Fruit fly (Drosophila melanogaster) whole organism, embryonic: ENCODE data around the gene CG34242.

Experiments
- ATbp ChIP-seq: fragments of 200-800 bp; sonication (Bioruptor generic); optimal IDR thresholded peaks from 2 replicates; lab custom pipeline; 2017; ENCODE audit warnings: missing biosample characterization, mild to moderate bottlenecking, missing genetic modification characterization, missing genetic modification reagents
- Antp ChIP-seq: fragments of 200-800 bp; sonication (Bioruptor generic); optimal IDR thresholded peaks from 3 replicates; lab custom pipeline; 2016; ENCODE audit warnings: missing biosample characterization, missing genetic modification characterization
- Awh ChIP-seq: fragments of 200-800 bp; sonication (Bioruptor generic); IDR thresholded peaks from 2 replicates; pipeline ENCODE4, ENCODE4 v1.3.6; 2022; ENCODE audit warnings: missing biosample characterization, missing genetic modification characterization
- Blimp-1 ChIP-seq: fragments of 200-800 bp; sonication (Bioruptor generic); optimal IDR thresholded peaks from 3 replicates; lab custom pipeline; 2018; ENCODE audit warnings: missing biosample characterization, missing genetic modification characterization, mild to moderate bottlenecking, moderate library complexity, missing genetic modification reagents
- CG11093 ChIP-seq: fragments of 200-800 bp; sonication (Bioruptor generic); IDR thresholded peaks from 3 replicates; pipeline ENCODE4 v1.3.6; 2022; ENCODE audit warnings: missing biosample characterization, missing genetic modification characterization
- CG11398 ChIP-seq: fragments of 200-800 bp; sonication (Bioruptor generic); optimal IDR thresholded peaks from 2 replicates; lab custom pipeline; 2016; ENCODE audit warnings: missing biosample characterization, missing genetic modification characterization
- CG12659 ChIP-seq: fragments of 200-800 bp; sonication (Bioruptor generic); optimal IDR thresholded peaks from 3 replicates; lab custom pipeline; 2017; ENCODE audit warnings: mild to moderate bottlenecking, missing biosample characterization, missing genetic modification reagents, missing genetic modification characterization
- CG13287 ChIP-seq: fragments of 200-800 bp; sonication (Bioruptor generic); IDR thresholded peaks from 2 replicates; pipeline ENCODE4 v1.3.6; 2022; ENCODE audit warnings: missing biosample characterization, missing genetic modification characterization; ENCODE audit not compliant: partially characterized antibody
- CG1602 ChIP-seq: fragments of 200-800 bp; sonication (Bioruptor generic); optimal IDR thresholded peaks from 3 replicates; lab custom pipeline; 2016; ENCODE audit warnings: missing biosample characterization, missing genetic modification characterization
- CG17802 ChIP-seq: fragments of 200-800 bp; sonication (Bioruptor generic); optimal IDR thresholded peaks from 2 replicates; lab custom pipeline; 2018; ENCODE audit warnings: missing biosample characterization, mild to moderate bottlenecking, missing genetic modification characterization, moderate library complexity
- CG17912 ChIP-seq: fragments of 200-800 bp; sonication (Bioruptor generic); optimal IDR thresholded peaks from 2 replicates; lab custom pipeline; 2018; ENCODE audit warnings: missing biosample characterization, mild to moderate bottlenecking, missing genetic modification characterization
- CG2678 ChIP-seq: fragments of 200-800 bp; sonication (Bioruptor generic); optimal IDR thresholded peaks from 3 replicates; lab custom pipeline; 2019; ENCODE audit warnings: missing biosample characterization, mild to moderate bottlenecking, missing genetic modification characterization, moderate library complexity
- CG33557 ChIP-seq: fragments of 200-800 bp; sonication (Bioruptor generic); optimal IDR thresholded peaks from 2 replicates; lab custom pipeline; 2019; ENCODE audit warnings: missing biosample characterization, mild to moderate bottlenecking, missing genetic modification characterization, moderate library complexity
- CG34422 ChIP-seq: fragments of 200-800 bp; sonication (Bioruptor generic); IDR thresholded peaks from 3 replicates; pipeline ENCODE4 v1.3.6; 2022; ENCODE audit warnings: missing biosample characterization, missing genetic modification characterization
- CG4328 ChIP-seq: fragments of 200-800 bp; sonication (Bioruptor generic); optimal IDR thresholded peaks from 3 replicates; lab custom pipeline; 2017; ENCODE audit warnings: missing biosample characterization, missing genetic modification reagents, missing genetic modification characterization
- CG6175 ChIP-seq: fragments of 200-800 bp; sonication (Bioruptor generic); IDR thresholded peaks from 3 replicates; pipeline ENCODE4 v1.3.6; 2022; ENCODE audit warnings: missing biosample characterization, missing genetic modification characterization
- CG6272 ChIP-seq: fragments of 200-800 bp; sonication (Bioruptor generic); IDR thresholded peaks from 2 replicates; pipeline ENCODE4 v1.3.6; 2022; ENCODE audit warnings: missing biosample characterization, missing genetic modification characterization
- CG7357 ChIP-seq: fragments of 200-800 bp; sonication (Bioruptor generic); IDR thresholded peaks from 3 replicates; pipeline ENCODE4 v1.3.6; 2022; ENCODE audit warnings: missing biosample characterization, missing genetic modification characterization
- CG9727 ChIP-seq: fragments of 200-800 bp; sonication (Bioruptor generic); optimal IDR thresholded peaks from 3 replicates; lab custom pipeline; 2017; ENCODE audit warnings: missing biosample characterization, mild to moderate bottlenecking, missing genetic modification characterization
- CG9797 ChIP-seq: fragments of 200-800 bp; sonication (Bioruptor generic); optimal IDR thresholded peaks from 3 replicates; lab custom pipeline; 2018; ENCODE audit warnings: missing biosample characterization, mild to moderate bottlenecking, missing genetic modification characterization
- CrebB ChIP-seq: fragments of 200-800 bp; sonication (Bioruptor generic); optimal IDR thresholded peaks from 3 replicates; lab custom pipeline; 2018; ENCODE audit warnings: missing biosample characterization, mild to moderate bottlenecking, missing genetic modification characterization
- D19B ChIP-seq: fragments of 200-800 bp; sonication (Bioruptor generic); optimal IDR thresholded peaks from 2 replicates; lab custom pipeline; 2017; ENCODE audit warnings: missing biosample characterization, mild to moderate bottlenecking, missing genetic modification characterization
- Gug ChIP-seq: fragments of 200-800 bp; sonication (Bioruptor generic); IDR thresholded peaks from 4 replicates; pipeline ENCODE4 v1.3.6; 2022; ENCODE audit warnings: missing biosample characterization, missing genetic modification characterization
- HLH54F ChIP-seq: fragments of 200-800 bp; sonication (Bioruptor generic); optimal IDR thresholded peaks from 3 replicates; lab custom pipeline; 2016; ENCODE audit warnings: missing biosample characterization, missing genetic modification characterization
- HLHmδ ChIP-seq: fragments of 200-800 bp; sonication (Bioruptor generic); optimal IDR thresholded peaks from 2 replicates; lab custom pipeline; 2018; ENCODE audit warnings: missing biosample characterization, mild to moderate bottlenecking, missing genetic modification characterization, moderate library complexity
- HmgZ ChIP-seq: fragments of 200-800 bp; sonication (Bioruptor generic); optimal IDR thresholded peaks from 2 replicates; lab custom pipeline; 2018; ENCODE audit warnings: missing biosample characterization, mild to moderate bottlenecking, missing genetic modification characterization
- Mes4 ChIP-seq: fragments of 200-800 bp; sonication (Bioruptor generic); optimal IDR thresholded peaks from 2 replicates; lab custom pipeline; 2016; ENCODE audit warnings: missing biosample characterization, missing genetic modification characterization
- NC2β ChIP-seq: fragments of 200-800 bp; sonication (Bioruptor generic); optimal IDR thresholded peaks from 2 replicates; lab custom pipeline; 2016; ENCODE audit warnings: missing biosample characterization, missing genetic modification characterization
- Neu2 ChIP-seq: fragments of 200-800 bp; sonication (Bioruptor generic); optimal IDR thresholded peaks from 3 replicates; lab custom pipeline; 2016; ENCODE audit warnings: missing biosample characterization, missing genetic modification characterization, borderline replicate concordance
- Sox100B ChIP-seq: fragments of 200-800 bp; sonication (Bioruptor generic); optimal IDR thresholded peaks from 3 replicates; lab custom pipeline; 2018; ENCODE audit warnings: missing biosample characterization, mild to moderate bottlenecking, missing genetic modification characterization
- Sox102F ChIP-seq: fragments of 200-800 bp; sonication (Bioruptor generic); optimal IDR thresholded peaks from 2 replicates; lab custom pipeline; 2018; ENCODE audit warnings: missing biosample characterization, mild to moderate bottlenecking, missing genetic modification characterization, moderate library complexity
- TFAM ChIP-seq: fragments of 200-800 bp; sonication (Bioruptor generic); optimal IDR thresholded peaks from 2 replicates; lab custom pipeline; 2017; ENCODE audit warnings: missing biosample characterization, missing genetic modification characterization, inconsistent platforms
- Usf ChIP-seq: fragments of 200-800 bp; sonication (Bioruptor generic); optimal IDR thresholded peaks from 2 replicates; lab custom pipeline; 2017; ENCODE audit warnings: missing genotype, missing biosample characterization, missing genetic modification characterization
- Xbp1 ChIP-seq: fragments of 200-800 bp; sonication (Bioruptor generic); optimal IDR thresholded peaks from 3 replicates; lab custom pipeline; 2016; ENCODE audit warnings: missing biosample characterization, mild to moderate bottlenecking, missing genetic modification characterization
- ara ChIP-seq: fragments of 200-800 bp; sonication (Bioruptor generic); IDR thresholded peaks from 2 replicates; pipeline ENCODE4 v1.3.6; 2022; ENCODE audit warnings: missing biosample characterization, missing genetic modification characterization
- ash1 ChIP-seq: fragments of 200-800 bp; sonication (Bioruptor generic); optimal IDR thresholded peaks from 2 replicates; lab custom pipeline; 2018; ENCODE audit warnings: missing biosample characterization, mild to moderate bottlenecking, missing genetic modification characterization
- btn ChIP-seq: fragments of 200-800 bp; sonication (Bioruptor generic); optimal IDR thresholded peaks from 2 replicates; lab custom pipeline; 2016; ENCODE audit warnings: missing biosample characterization, missing genetic modification characterization
- ci ChIP-seq: fragments of 200-800 bp; sonication (Bioruptor generic); IDR thresholded peaks from 3 replicates; pipeline ENCODE4 v1.3.6; 2022; ENCODE audit warnings: missing biosample characterization, missing genetic modification characterization
- cwo ChIP-seq: fragments of 200-800 bp; sonication (Bioruptor generic); optimal IDR thresholded peaks from 3 replicates; lab custom pipeline; 2017; ENCODE audit warnings: missing biosample characterization, missing genetic modification characterization, mild to moderate bottlenecking, moderate library complexity, missing genetic modification reagents
- dmrt11E ChIP-seq: fragments of 200-800 bp; sonication (Bioruptor generic); optimal IDR thresholded peaks from 3 replicates; lab custom pipeline; 2018; ENCODE audit warnings: missing biosample characterization, mild to moderate bottlenecking, missing genetic modification characterization, moderate library complexity
- fru ChIP-seq: fragments of >200 bp; optimal IDR thresholded peaks from 2 replicates; lab custom pipeline; 2017
- gfzf ChIP-seq: fragments of 200-800 bp; sonication (Bioruptor generic); optimal IDR thresholded peaks from 2 replicates; lab custom pipeline; 2016; ENCODE audit warnings: missing biosample characterization, mild to moderate bottlenecking, missing genetic modification characterization, moderate library complexity
- pfk ChIP-seq: fragments of 200-800 bp; sonication (Bioruptor generic); optimal IDR thresholded peaks from 2 replicates; lab custom pipeline; 2018; ENCODE audit warnings: missing biosample characterization, mild to moderate bottlenecking, missing genetic modification characterization, moderate library complexity
- salm ChIP-seq: fragments of 200-800 bp; sonication (Bioruptor generic); optimal IDR thresholded peaks from 2 replicates; lab custom pipeline; 2018; ENCODE audit warnings: missing biosample characterization, mild to moderate bottlenecking, missing genetic modification characterization
- schlank ChIP-seq: fragments of 200-800 bp; sonication (Bioruptor generic); optimal IDR thresholded peaks from 2 replicates; lab custom pipeline; 2018; ENCODE audit warnings: missing biosample characterization, mild to moderate bottlenecking, missing genetic modification characterization
- sim ChIP-seq: fragments of 200-800 bp; sonication (Bioruptor generic); IDR thresholded peaks from 2 replicates; pipeline ENCODE4 v1.3.6; 2022; ENCODE audit warnings: missing biosample characterization, missing genetic modification characterization
- sob ChIP-seq: fragments of 200-800 bp; sonication (Bioruptor generic); IDR thresholded peaks from 2 replicates; pipeline ENCODE4 v1.3.6; 2022; ENCODE audit warnings: missing biosample characterization, missing genetic modification characterization
- stc ChIP-seq: fragments of 200-800 bp; sonication (Bioruptor generic); IDR thresholded peaks from 2 replicates; pipeline ENCODE4 v1.3.6; 2022; ENCODE audit warnings: missing biosample characterization, missing genetic modification characterization
- sug ChIP-seq: fragments of 200-800 bp; optimal IDR thresholded peaks from 2 replicates; lab custom pipeline; 2019; ENCODE audit warnings: missing biosample characterization, mild to moderate bottlenecking, missing genetic modification characterization, moderate library complexity
- unc-4 ChIP-seq: fragments of 200-800 bp; sonication (Bioruptor generic); IDR thresholded peaks from 2 replicates; pipeline ENCODE4 v1.3.6; 2022; ENCODE audit warnings: missing biosample characterization, missing genetic modification characterization; ENCODE audit not compliant: partially characterized antibody
- unpg ChIP-seq: fragments of 200-800 bp; sonication (Bioruptor generic); optimal IDR thresholded peaks from 3 replicates; lab custom pipeline; 2018; ENCODE audit warnings: missing biosample characterization, mild to moderate bottlenecking, missing genetic modification characterization, moderate library complexity

Gene CG34242

dm6 chr3L:12572366-12572765 is 38.6 kb downstream of the CG34242 start, which contains the start of gene sowah (continued):
- TF ChIP-seq schlank (tag; lab: Kevin White, UChicago), result no peak
- no peak for TF ChIP-seq cwo (GFP tag; lab: Kevin White, UChicago)
- TF ChIP-seq CG11093 (GFP tag; lab: Robert Waterston, UW), result no peak
- TF ChIP-seq Antp (GFP tag; lab: Kevin White, UChicago), result peak; percentile 27
- TF ChIP-seq CG6272 (GFP tag; lab: Robert Waterston, UW), result peak; percentile 60; the same call in 1 of the 2 replicates
- peak; percentile 55 for TF ChIP-seq HLH54F (GFP tag; lab: Kevin White, UChicago)
- no peak for TF ChIP-seq stc (GFP tag; lab: Robert Waterston, UW)
- TF ChIP-seq pfk (GFP tag; lab: Kevin White, UChicago), result no peak
- TF ChIP-seq ara (GFP tag; lab: Robert Waterston, UW), result 0 out of 2 replicates have a peak, but pooled peaks have one; percentile 28
- TF ChIP-seq Sox100B (GFP tag; lab: Kevin White, UChicago), result peak; percentile 23
- peak; percentile 38 for TF ChIP-seq CG11398
- no peak; the same call in 1 of the 3 replicates for TF ChIP-seq ci (GFP tag; lab: Robert Waterston, UW)
- TF ChIP-seq TFAM (GFP tag; lab: Kevin White, UChicago), result no peak
- TF ChIP-seq CG17912 (GFP tag; lab: Kevin White, UChicago), result peak; percentile 41
- no peak for TF ChIP-seq CG2678 (tag; lab: Kevin White, UChicago)
- peak; percentile 76 for TF ChIP-seq HmgZ (tag; lab: Kevin White, UChicago)
- peak; percentile 37 for TF ChIP-seq CG9727
- peak; percentile 67 for TF ChIP-seq CG12659 (GFP tag; lab: Kevin White, UChicago)
- peak; percentile 37 for TF ChIP-seq NC2β (GFP tag; lab: Kevin White, UChicago)
- no peak for TF ChIP-seq ATbp (GFP tag; lab: Kevin White, UChicago)
- TF ChIP-seq Neu2 (GFP tag; lab: Kevin White, UChicago), result no peak
- TF ChIP-seq sug (tag; lab: Kevin White, UChicago), result peak; percentile 55
- peak; percentile 30 for TF ChIP-seq HLHmδ (GFP tag; lab: Kevin White, UChicago)
- peak; percentile 33 for TF ChIP-seq CG17802
- TF ChIP-seq Gug, result peak; percentile 74
- TF ChIP-seq CG1602 (GFP tag; lab: Kevin White, UChicago), result peak; percentile 21
- TF ChIP-seq CG13287 (GFP tag; lab: Robert Waterston, UW), result peak; percentile 43; the same call in 1 of the 2 replicates
- no peak for TF ChIP-seq CG7357
- TF ChIP-seq Xbp1, result peak; percentile 59
- peak; percentile 28 for TF ChIP-seq dmrt11E (tag; lab: Kevin White, UChicago)
- TF ChIP-seq salm (tag; lab: Kevin White, UChicago), result no peak
- TF ChIP-seq CG4328 (GFP tag; lab: Kevin White, UChicago), result no peak
- TF ChIP-seq CrebB (tag; lab: Kevin White, UChicago), result no peak
- peak; percentile 68 for TF ChIP-seq CG34422 (GFP tag; lab: Robert Waterston, UW)
- no peak for TF ChIP-seq Awh (GFP tag; lab: Robert Waterston, UW)
- peak; percentile 30 for TF ChIP-seq Blimp-1 (GFP tag; lab: Kevin White, UChicago)
- no peak for TF ChIP-seq sim
- TF ChIP-seq unpg (GFP tag; lab: Kevin White, UChicago), result no peak
- peak; percentile 0 for TF ChIP-seq CG33557 (GFP tag; lab: Kevin White, UChicago)
- peak; percentile 5 for TF ChIP-seq D19B (GFP tag; lab: Kevin White, UChicago)
- no peak for TF ChIP-seq fru
- no peak for TF ChIP-seq unc-4 (GFP tag; lab: Robert Waterston, UW)
- peak; percentile 21 for TF ChIP-seq Sox102F
- TF ChIP-seq Usf, result no peak
- TF ChIP-seq sob (GFP tag; lab: Robert Waterston, UW), result peak; percentile 55
- no peak for TF ChIP-seq btn
- TF ChIP-seq Mes4 (GFP tag; lab: Kevin White, UChicago), result no peak
- peak; percentile 18 for TF ChIP-seq CG9797
- peak; percentile 40 for TF ChIP-seq gfzf (GFP tag; lab: Kevin White, UChicago)
- TF ChIP-seq ash1, result peak; percentile 43
- no peak for TF ChIP-seq CG6175 (GFP tag; lab: Robert Waterston, UW)
